Fruit fly (Drosophila melanogaster) whole organism, embryonic: Measurements from ENCODE around the gene CG33703.

Experiments used
- Bteb2 ChIP-seq: fragments of 200-800 bp; sonication (Bioruptor generic); optimal IDR thresholded peaks from 2 replicates; lab custom pipeline; 2016; ENCODE audit warnings: missing biosample characterization, missing genetic modification characterization
- CG10267 ChIP-seq: fragments of 200-800 bp; sonication (Bioruptor generic); optimal IDR thresholded peaks from 2 replicates; lab custom pipeline; 2018; ENCODE audit warnings: missing biosample characterization, mild to moderate bottlenecking, missing genetic modification characterization, moderate library complexity
- CG10321 ChIP-seq: fragments of 200-800 bp; sonication (Bioruptor generic); IDR thresholded peaks from 2 replicates; pipeline ENCODE4 v1.3.6; 2022; ENCODE audit warnings: missing biosample characterization, missing genetic modification characterization
- CG11504 ChIP-seq: fragments of 200-800 bp; sonication (Bioruptor generic); optimal IDR thresholded peaks from 3 replicates; lab custom pipeline; 2019; ENCODE audit warnings: missing biosample characterization, mild to moderate bottlenecking, missing genetic modification characterization, moderate library complexity
- CG12071 ChIP-seq: fragments of 200-800 bp; sonication (Bioruptor generic); optimal IDR thresholded peaks from 3 replicates; lab custom pipeline; 2018; ENCODE audit warnings: missing biosample characterization, mild to moderate bottlenecking, missing genetic modification characterization
- CG13424 ChIP-seq: fragments of 200-800 bp; sonication (Bioruptor generic); optimal IDR thresholded peaks from 2 replicates; lab custom pipeline; 2019; ENCODE audit warnings: missing biosample characterization, mild to moderate bottlenecking, missing genetic modification characterization, moderate library complexity
- CG13624 ChIP-seq: fragments of 200-800 bp; sonication (Bioruptor generic); optimal IDR thresholded peaks from 2 replicates; lab custom pipeline; 2016; ENCODE audit warnings: missing biosample characterization, missing genetic modification characterization
- CG1602 ChIP-seq: fragments of 200-800 bp; sonication (Bioruptor generic); optimal IDR thresholded peaks from 3 replicates; lab custom pipeline; 2016; ENCODE audit warnings: missing biosample characterization, missing genetic modification characterization
- CG17359 ChIP-seq: fragments of 200-800 bp; sonication (Bioruptor generic); optimal IDR thresholded peaks from 3 replicates; lab custom pipeline; 2018; ENCODE audit warnings: missing biosample characterization, mild to moderate bottlenecking, missing genetic modification characterization, moderate library complexity
- CG2712 ChIP-seq: fragments of 200-800 bp; optimal IDR thresholded peaks from 3 replicates; lab custom pipeline; 2019; ENCODE audit warnings: missing biosample characterization, mild to moderate bottlenecking, missing genetic modification characterization, moderate library complexity
- CG33557 ChIP-seq: fragments of 200-800 bp; sonication (Bioruptor generic); optimal IDR thresholded peaks from 2 replicates; lab custom pipeline; 2019; ENCODE audit warnings: missing biosample characterization, mild to moderate bottlenecking, missing genetic modification characterization, moderate library complexity
- CG34376 ChIP-seq: fragments of 200-800 bp; sonication (Bioruptor generic); optimal IDR thresholded peaks from 2 replicates; lab custom pipeline; 2018; ENCODE audit warnings: missing biosample characterization, mild to moderate bottlenecking, missing genetic modification characterization
- CG4424 ChIP-seq: fragments of 200-800 bp; sonication (Bioruptor generic); optimal IDR thresholded peaks from 3 replicates; lab custom pipeline; 2016; ENCODE audit warnings: missing biosample characterization, missing genetic modification characterization
- CG6654 ChIP-seq: fragments of 200-800 bp; sonication (Bioruptor generic); optimal IDR thresholded peaks from 2 replicates; lab custom pipeline; 2017; ENCODE audit warnings: missing biosample characterization, mild to moderate bottlenecking, missing genetic modification characterization
- CG6689 ChIP-seq: fragments of 200-800 bp; sonication (Bioruptor generic); IDR thresholded peaks from 2 replicates; pipeline ENCODE4 v1.3.6; 2022; ENCODE audit warnings: missing biosample characterization, missing genetic modification characterization
- CG6765 ChIP-seq: fragments of 200-800 bp; sonication (Bioruptor generic); optimal IDR thresholded peaks from 3 replicates; lab custom pipeline; 2017; ENCODE audit warnings: missing biosample characterization, mild to moderate bottlenecking, missing genetic modification characterization
- CG7372 ChIP-seq: fragments of 200-800 bp; sonication (Bioruptor generic); IDR thresholded peaks from 2 replicates; pipeline ENCODE4 v1.3.6; 2022; ENCODE audit warnings: missing biosample characterization, missing genetic modification characterization
- CG7556 ChIP-seq: fragments of 200-800 bp; sonication (Bioruptor generic); optimal IDR thresholded peaks from 2 replicates; lab custom pipeline; 2017; ENCODE audit warnings: missing biosample characterization, mild to moderate bottlenecking, missing genetic modification characterization
- CG8290 ChIP-seq, 3 experiments: fragments of 200-800 bp; sonication (Bioruptor generic); optimal IDR thresholded peaks; 2 replicates each; lab custom pipeline; 2016 to 2019; ENCODE audit warnings: missing biosample characterization in 3 of 3, missing genetic modification characterization in 3 of 3, mild to moderate bottlenecking in 2 of 3, moderate library complexity in 1 of 3
- CG8924 ChIP-seq: fragments of 200-800 bp; optimal IDR thresholded peaks from 3 replicates; lab custom pipeline; 2019; ENCODE audit warnings: missing biosample characterization, mild to moderate bottlenecking, missing genetic modification characterization, moderate library complexity
- CG9797 ChIP-seq: fragments of 200-800 bp; sonication (Bioruptor generic); optimal IDR thresholded peaks from 3 replicates; lab custom pipeline; 2018; ENCODE audit warnings: missing biosample characterization, mild to moderate bottlenecking, missing genetic modification characterization
- Fer1 ChIP-seq: fragments of 200-800 bp; sonication (Bioruptor generic); optimal IDR thresholded peaks from 2 replicates; lab custom pipeline; 2017; ENCODE audit warnings: missing biosample characterization, mild to moderate bottlenecking, missing genetic modification characterization
- HHEX ChIP-seq: fragments of 200-800 bp; sonication (Bioruptor generic); optimal IDR thresholded peaks from 3 replicates; lab custom pipeline; 2017; ENCODE audit warnings: missing biosample characterization, mild to moderate bottlenecking, missing genetic modification characterization, missing genetic modification reagents
- Lim3 ChIP-seq: fragments of 200-800 bp; sonication (Bioruptor generic); IDR thresholded peaks from 2 replicates; pipeline ENCODE4 v1.3.6; 2022; ENCODE audit warnings: missing biosample characterization, missing genetic modification characterization
- Med ChIP-seq: fragments of 200-800 bp; sonication (Bioruptor generic); peaks from one replicate; lab custom pipeline; 2016; ENCODE audit warnings: missing biosample characterization, missing genetic modification characterization, mild to moderate bottlenecking, inconsistent platforms, moderate library complexity
- Meics ChIP-seq: fragments of 200-800 bp; sonication (Bioruptor generic); optimal IDR thresholded peaks from 2 replicates; lab custom pipeline; 2017; ENCODE audit warnings: missing biosample characterization, mild to moderate bottlenecking, missing genetic modification characterization
- NfI ChIP-seq: fragments of 200-800 bp; sonication (Bioruptor generic); optimal IDR thresholded peaks from 3 replicates; lab custom pipeline; 2018; ENCODE audit warnings: missing biosample characterization, mild to moderate bottlenecking, missing genetic modification characterization, moderate library complexity
- Oaz ChIP-seq: fragments of 200-800 bp; sonication (Bioruptor generic); IDR thresholded peaks from 2 replicates; pipeline ENCODE4 v1.3.6; 2022; ENCODE audit warnings: missing biosample characterization, missing genetic modification characterization
- Opbp ChIP-seq: fragments of 200-800 bp; sonication (Bioruptor generic); IDR thresholded peaks from 3 replicates; pipeline ENCODE4 v1.3.6; 2022; ENCODE audit warnings: missing biosample characterization, missing genetic modification characterization; ENCODE audit not compliant: partially characterized antibody
- Pdp1 ChIP-seq, 2 experiments: fragments of 200-800 bp; sonication (Bioruptor generic); optimal IDR thresholded peaks; 3 replicates each; lab custom pipeline; 2016; ENCODE audit warnings: missing biosample characterization in 2 of 2, missing genetic modification characterization in 2 of 2, mild to moderate bottlenecking in 1 of 2, moderate library complexity in 1 of 2
- Six4 ChIP-seq: fragments of 200-800 bp; sonication (Bioruptor generic); optimal IDR thresholded peaks from 2 replicates; lab custom pipeline; 2016; ENCODE audit warnings: missing biosample characterization, missing genetic modification characterization
- Sox100B ChIP-seq: fragments of 200-800 bp; sonication (Bioruptor generic); optimal IDR thresholded peaks from 3 replicates; lab custom pipeline; 2018; ENCODE audit warnings: missing biosample characterization, mild to moderate bottlenecking, missing genetic modification characterization
- Sox102F ChIP-seq: fragments of 200-800 bp; sonication (Bioruptor generic); optimal IDR thresholded peaks from 2 replicates; lab custom pipeline; 2018; ENCODE audit warnings: missing biosample characterization, mild to moderate bottlenecking, missing genetic modification characterization, moderate library complexity
- Sry-δ ChIP-seq: fragments of 200-800 bp; sonication (Bioruptor generic); optimal IDR thresholded peaks from 2 replicates; lab custom pipeline; 2016; ENCODE audit warnings: missing biosample characterization, missing genetic modification characterization
- bbx ChIP-seq: fragments of 200-800 bp; sonication (Bioruptor generic); IDR thresholded peaks from 2 replicates; pipeline ENCODE4 v1.3.6; 2022; ENCODE audit warnings: missing biosample characterization, missing genetic modification characterization; ENCODE audit not compliant: partially characterized antibody
- bcd ChIP-seq: fragments of 200-800 bp; sonication (Bioruptor generic); optimal IDR thresholded peaks from 2 replicates; lab custom pipeline; 2017; ENCODE audit warnings: missing biosample characterization, mild to moderate bottlenecking, missing genetic modification characterization
- da ChIP-seq: fragments of 200-800 bp; sonication (Bioruptor generic); optimal IDR thresholded peaks from 2 replicates; lab custom pipeline; 2016; ENCODE audit warnings: missing biosample characterization, missing genetic modification characterization
- dpn ChIP-seq, 2 experiments: fragments of 200-800 bp; sonication (Bioruptor generic); optimal IDR thresholded peaks; 3 replicates each; lab custom pipeline; 2016; ENCODE audit warnings: missing biosample characterization in 2 of 2, missing genetic modification characterization in 2 of 2
- grau ChIP-seq: fragments of 200-800 bp; optimal IDR thresholded peaks from 3 replicates; lab custom pipeline; 2019; ENCODE audit warnings: missing biosample characterization, mild to moderate bottlenecking, missing genetic modification characterization, moderate library complexity
- jigr1 ChIP-seq: fragments of 200-800 bp; sonication (Bioruptor generic); IDR thresholded peaks from 3 replicates; pipeline ENCODE4 v1.3.6; 2022; ENCODE audit warnings: missing biosample characterization, missing genetic modification characterization
- lmd ChIP-seq: fragments of 200-800 bp; sonication (Bioruptor generic); IDR thresholded peaks from 2 replicates; pipeline ENCODE4 v1.3.6; 2022; ENCODE audit warnings: missing biosample characterization, missing genetic modification characterization
- lola ChIP-seq, 3 experiments: fragments of >200 bp in 2 of 3; fragments of 200-800 bp in 1 of 3; sonication (Bioruptor generic) in 1 of 3; optimal IDR thresholded peaks; 2 replicates each; lab custom pipeline; 2017 to 2019; ENCODE audit warnings: missing biosample characterization in 3 of 3, missing genetic modification characterization in 3 of 3, mild to moderate bottlenecking in 1 of 3, moderate library complexity in 1 of 3
- nmo ChIP-seq: fragments of 200-800 bp; sonication (Bioruptor generic); optimal IDR thresholded peaks from 2 replicates; lab custom pipeline; 2018; ENCODE audit warnings: missing biosample characterization, mild to moderate bottlenecking, missing genetic modification characterization, moderate library complexity
- phol ChIP-seq: fragments of 200-800 bp; sonication (Bioruptor generic); optimal IDR thresholded peaks from 3 replicates; lab custom pipeline; 2018; ENCODE audit warnings: missing biosample characterization, mild to moderate bottlenecking, missing genetic modification characterization, moderate library complexity
- prd ChIP-seq, 3 experiments: fragments of >200 bp in 2 of 3; fragments of 200-800 bp in 1 of 3; sonication (Bioruptor generic) in 1 of 3; optimal IDR thresholded peaks in 2 of 3; IDR thresholded peaks in 1 of 3; 2 replicates in 2 of 3; 3 replicates in 1 of 3; pipeline versions ENCODE4 v1.3.6 to Lab custom; 2017 to 2022; ENCODE audit warnings: missing biosample characterization in 1 of 3, missing genetic modification characterization in 1 of 3
- pum ChIP-seq: fragments of 200-800 bp; sonication (Bioruptor generic); optimal IDR thresholded peaks from 2 replicates; lab custom pipeline; 2016; ENCODE audit warnings: missing biosample characterization, missing genetic modification characterization
- row ChIP-seq: fragments of 200-800 bp; sonication (Bioruptor generic); IDR thresholded peaks from 3 replicates; pipeline ENCODE4 v1.3.6; 2022; ENCODE audit warnings: missing biosample characterization, missing genetic modification characterization
- sens ChIP-seq: fragments of 200-800 bp; sonication (Bioruptor generic); peaks from one replicate; lab custom pipeline; 2016; ENCODE audit warnings: missing biosample characterization, missing genetic modification characterization
- wor ChIP-seq: fragments of 200-800 bp; sonication (Bioruptor generic); IDR thresholded peaks from 2 replicates; pipeline ENCODE4 v1.3.6; 2022; ENCODE audit warnings: missing biosample characterization, missing genetic modification characterization

The CG33703 gene

DNA sequence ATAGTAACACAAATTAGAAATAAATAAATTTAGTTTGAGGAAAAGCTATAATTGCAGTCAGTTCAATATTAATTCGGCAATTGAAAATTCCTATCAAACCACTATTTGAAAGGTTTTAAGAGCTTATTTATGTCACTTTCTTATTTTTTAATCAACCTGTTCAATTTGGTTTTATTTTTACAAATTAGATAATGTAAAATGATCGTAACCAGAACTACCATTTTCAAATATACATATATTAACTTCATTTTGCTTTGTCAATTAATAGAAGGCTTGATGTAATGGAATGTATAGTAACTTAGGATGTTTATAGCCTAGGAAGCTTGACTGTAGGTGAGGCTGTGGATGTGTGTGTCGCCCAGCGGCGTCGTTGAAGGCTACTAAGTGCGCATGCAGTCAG is 45.9 kb downstream of the CG33703 start (continued):
- TF ChIP-seq CG7556 (GFP tag; lab: Kevin White, UChicago): peak; percentile 74
- peak; percentile 41 for TF ChIP-seq Meics
- TF ChIP-seq CG9797: no peak
- peak; percentile 88 for TF ChIP-seq grau (tag; lab: Kevin White, UChicago)
- TF ChIP-seq Sox100B (GFP tag; lab: Kevin White, UChicago): peak; percentile 15
- TF ChIP-seq prd (optimal IDR thresholded peaks at IDR 0.05; lab: Kevin White, UChicago): no peak
- 0 out of 3 replicates have a peak, but pooled peaks have one; percentile 10 for TF ChIP-seq prd (GFP tag; IDR thresholded peaks at IDR 0.05; lab: Robert Waterston, UW)
- TF ChIP-seq bcd (GFP tag; lab: Kevin White, UChicago): peak; percentile 3
- TF ChIP-seq CG4424 (GFP tag; lab: Kevin White, UChicago): peak; percentile 12
- TF ChIP-seq Sox102F (GFP tag; lab: Kevin White, UChicago): peak; percentile 38
- TF ChIP-seq CG34376 (GFP tag; lab: Kevin White, UChicago): peak; percentile 37
- peak; percentile 4 for TF ChIP-seq CG1602 (GFP tag; lab: Kevin White, UChicago)
- TF ChIP-seq CG6689 (GFP tag; lab: Robert Waterston, UW): peak; percentile 28; the same call in 1 of the 2 replicates
- peak; percentile 69 for TF ChIP-seq CG11504 (tag; lab: Kevin White, UChicago)
- TF ChIP-seq Lim3: no peak
- peak; percentile 4 for TF ChIP-seq CG17359 (tag; lab: Kevin White, UChicago)
- TF ChIP-seq CG8924 (tag; lab: Kevin White, UChicago): peak; percentile 41
- TF ChIP-seq CG13424: peak; percentile 59
- no peak for TF ChIP-seq Six4 (GFP tag; lab: Kevin White, UChicago)
- peak; percentile 39 for TF ChIP-seq phol (tag; lab: Kevin White, UChicago)
- peak; percentile 37 for TF ChIP-seq CG2712
- peak in 1 of 3 experiments; percentile 2 for TF ChIP-seq lola (GFP tag; optimal IDR thresholded peaks at IDR 0.05; lab: Kevin White, UChicago)
- TF ChIP-seq CG10321: no peak
- TF ChIP-seq CG6765 (GFP tag; lab: Kevin White, UChicago): peak; percentile 29
- peak; percentile 35 for TF ChIP-seq nmo (GFP tag; lab: Kevin White, UChicago)
- TF ChIP-seq HHEX: no peak
- no peak for TF ChIP-seq Sry-δ

DNA sequence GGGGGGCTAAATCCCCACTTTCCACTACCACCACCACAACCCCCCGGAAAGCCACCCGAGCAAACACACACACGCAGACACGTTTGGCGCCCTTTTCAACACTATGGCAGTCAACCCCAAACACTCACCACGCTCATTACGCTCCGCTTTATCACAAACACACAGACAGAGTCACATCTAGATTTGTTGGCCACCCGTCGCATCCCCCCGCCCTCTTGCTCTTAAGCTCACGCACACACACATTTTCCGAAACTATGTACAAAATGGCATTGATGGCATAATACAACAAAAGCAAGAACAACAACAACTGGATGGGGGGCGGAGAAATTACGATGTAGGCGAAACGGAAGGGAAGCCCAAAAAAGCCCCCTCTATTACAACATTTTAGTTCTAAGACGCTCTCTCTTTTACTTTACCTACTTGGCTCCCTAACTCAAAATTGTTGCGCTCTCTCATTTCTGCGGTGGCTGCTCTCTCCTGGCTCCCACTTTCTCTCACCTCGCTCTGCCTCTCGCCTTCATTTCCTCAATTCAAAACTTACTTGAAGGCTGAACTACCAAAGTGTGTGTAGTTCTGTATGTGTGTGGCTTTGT is 46.7 kb downstream of the CG33703 start:
- TF ChIP-seq bbx (GFP tag; lab: Robert Waterston, UW) (peak; percentile 31; the same call in 1 of the 2 replicates), nmo (GFP tag; lab: Kevin White, UChicago) (no peak), CG13624 (no peak), Bteb2 (GFP tag; lab: Kevin White, UChicago) (no peak), sens (GFP tag; lab: Kevin White, UChicago) (peak; percentile 31), lmd (GFP tag; lab: Robert Waterston, UW) (peak; percentile 34), jigr1 (no peak), CG10267 (tag; lab: Kevin White, UChicago) (peak; percentile 24), CG8290 (GFP tag; optimal IDR thresholded peaks at IDR 0.05; lab: Kevin White, UChicago) (no peak), CG8290 (tag; optimal IDR thresholded peaks at IDR 0.05; lab: Kevin White, UChicago) (peak; percentile 10 to 50), Opbp (GFP tag; lab: Robert Waterston, UW) (no peak), row (GFP tag; lab: Robert Waterston, UW) (peak; percentile 13; the same call in 1 of the 3 replicates), dpn (GFP tag; optimal IDR thresholded peaks at IDR 0.05; lab: Kevin White, UChicago) (no peak), CG33557 (GFP tag; lab: Kevin White, UChicago) (peak; percentile 1), NfI (GFP tag; lab: Kevin White, UChicago) (no peak), Med (GFP tag; lab: Kevin White, UChicago) (peak; percentile 86), Oaz (GFP tag; lab: Robert Waterston, UW) (no peak), Pdp1 (GFP tag; optimal IDR thresholded peaks at IDR 0.05; lab: Kevin White, UChicago) (peak in 1 of 2 experiments; percentile 88), wor (GFP tag; lab: Robert Waterston, UW) (no peak), CG12071 (GFP tag; lab: Kevin White, UChicago) (peak; percentile 22), Fer1 (GFP tag; lab: Kevin White, UChicago) (peak; percentile 28), pum (no peak), CG7372 (no peak), CG6654 (GFP tag; lab: Kevin White, UChicago) (no peak), da (GFP tag; lab: Kevin White, UChicago) (no peak)
